Worm (Caenorhabditis elegans) whole organism, L3 larva: Measurements from ENCODE around the gene lgc-8.

ENCODE experiments used
- R02D3.7 ChIP-seq: fragments of 150-350 bp; optimal IDR thresholded peaks from 2 replicates; lab custom pipeline; 2014; ENCODE audit warnings: missing biosample characterization, missing genetic modification characterization
- ama-1 ChIP-seq: fragments of 150-350 bp; optimal IDR thresholded peaks from 2 replicates; lab custom pipeline; 2018
- ceh-16 ChIP-seq: sonication (generic microtip); optimal IDR thresholded peaks from 2 replicates; lab custom pipeline; 2017; ENCODE audit warnings: missing biosample characterization, missing genetic modification characterization
- ceh-28 ChIP-seq: fragments of 150-350 bp; optimal IDR thresholded peaks from 2 replicates; lab custom pipeline; 2014; ENCODE audit warnings: missing biosample characterization, missing genetic modification reagents, missing genetic modification characterization
- ceh-9 ChIP-seq: sonication (generic microtip); optimal IDR thresholded peaks from 2 replicates; lab custom pipeline; 2018; ENCODE audit warnings: missing biosample characterization, missing genetic modification characterization
- daf-12 ChIP-seq: fragments of 150-350 bp; optimal IDR thresholded peaks from 2 replicates; lab custom pipeline; 2014; ENCODE audit warnings: missing biosample characterization, missing genetic modification reagents, missing genetic modification characterization
- egl-27 ChIP-seq: sonication (generic microtip); optimal IDR thresholded peaks from 4 replicates; lab custom pipeline; 2017; ENCODE audit warnings: missing biosample characterization, missing genetic modification reagents, missing genetic modification characterization
- egl-5 ChIP-seq: fragments of 150-350 bp; optimal IDR thresholded peaks from 2 replicates; lab custom pipeline; 2017; ENCODE audit warnings: missing biosample characterization, missing genetic modification reagents, missing genetic modification characterization, inconsistent platforms
- elt-1 ChIP-seq: fragments of 150-350 bp; optimal IDR thresholded peaks from 2 replicates; lab custom pipeline; 2014; ENCODE audit warnings: missing biosample characterization, missing genetic modification characterization
- elt-2 ChIP-seq: sonication (generic microtip); optimal IDR thresholded peaks from 2 replicates; lab custom pipeline; 2016; ENCODE audit warnings: missing genetic modification reagents, mild to moderate bottlenecking, missing genetic modification characterization, missing compliant biosample characterization
- elt-3 ChIP-seq, 3 experiments: fragments of 150-350 bp in 1 of 3; sonication (generic microtip) in 2 of 3; optimal IDR thresholded peaks; 2 replicates in 2 of 3; 4 replicates in 1 of 3; lab custom pipeline; 2014 to 2017; ENCODE audit warnings: missing biosample characterization in 3 of 3, missing genetic modification characterization in 3 of 3
- fkh-10 ChIP-seq: sonication (generic microtip); optimal IDR thresholded peaks from 2 replicates; lab custom pipeline; 2017; ENCODE audit warnings: missing biosample characterization, missing genetic modification reagents, missing genetic modification characterization
- fkh-2 ChIP-seq: fragments of 150-350 bp; optimal IDR thresholded peaks from 2 replicates; lab custom pipeline; 2014; ENCODE audit warnings: missing biosample characterization, missing genetic modification reagents, missing genetic modification characterization
- fos-1 ChIP-seq: fragments of 150-350 bp; optimal IDR thresholded peaks from 2 replicates; lab custom pipeline; 2014; ENCODE audit warnings: missing biosample characterization, missing genetic modification characterization
- hmg-11 ChIP-seq: sonication (generic microtip); optimal IDR thresholded peaks from 2 replicates; lab custom pipeline; 2016; ENCODE audit warnings: missing genetic modification characterization, missing compliant biosample characterization
- lin-15B ChIP-seq: fragments of 150-350 bp; optimal IDR thresholded peaks from 2 replicates; lab custom pipeline; 2014; ENCODE audit warnings: missing biosample characterization, missing genetic modification characterization
- lin-39 ChIP-seq: fragments of 150-350 bp; optimal IDR thresholded peaks from 2 replicates; lab custom pipeline; 2018; ENCODE audit warnings: missing biosample characterization, missing genetic modification reagents, missing genetic modification characterization
- lsy-12 ChIP-seq: sonication (generic microtip); optimal IDR thresholded peaks from 2 replicates; lab custom pipeline; 2016; ENCODE audit warnings: mild to moderate bottlenecking, missing genetic modification characterization, missing compliant biosample characterization
- mdl-1 ChIP-seq: fragments of 150-350 bp; optimal IDR thresholded peaks from 2 replicates; lab custom pipeline; 2014; ENCODE audit warnings: missing biosample characterization, missing genetic modification characterization
- mml-1 ChIP-seq: fragments of 150-350 bp; sonication (generic microtip); optimal IDR thresholded peaks from 3 replicates; lab custom pipeline; 2014; ENCODE audit warnings: missing biosample characterization, missing genetic modification characterization
- nfya-1 ChIP-seq: sonication (generic microtip); optimal IDR thresholded peaks from 2 replicates; lab custom pipeline; 2017; ENCODE audit warnings: missing genetic modification characterization, mild to moderate bottlenecking, missing compliant biosample characterization, antibody characterized with exemption, moderate library complexity; ENCODE audit not compliant: insufficient read depth
- nhr-11 ChIP-seq: fragments of 150-350 bp; optimal IDR thresholded peaks from 2 replicates; lab custom pipeline; 2014; ENCODE audit warnings: missing biosample characterization, missing genetic modification characterization
- nhr-23 ChIP-seq: fragments of 150-350 bp; optimal IDR thresholded peaks from 2 replicates; lab custom pipeline; 2014; ENCODE audit warnings: missing biosample characterization, missing genetic modification reagents, missing genetic modification characterization
- nhr-237 ChIP-seq: fragments of 150-350 bp; optimal IDR thresholded peaks from 2 replicates; lab custom pipeline; 2014; ENCODE audit warnings: missing biosample characterization, missing genetic modification characterization
- nhr-25 ChIP-seq: sonication (generic microtip); optimal IDR thresholded peaks from 2 replicates; lab custom pipeline; 2017; ENCODE audit warnings: missing biosample characterization, missing genetic modification characterization
- nhr-43 ChIP-seq: sonication (generic microtip); optimal IDR thresholded peaks from 2 replicates; lab custom pipeline; 2016; ENCODE audit warnings: mild to moderate bottlenecking, missing genetic modification characterization, missing compliant biosample characterization; ENCODE audit not compliant: poor library complexity, severe bottlenecking
- nhr-76 ChIP-seq: fragments of 150-350 bp; sonication (generic microtip); optimal IDR thresholded peaks from 5 replicates; lab custom pipeline; 2014; ENCODE audit warnings: missing biosample characterization, missing genetic modification characterization
- pha-4 ChIP-seq: fragments of 150-350 bp; optimal IDR thresholded peaks from 2 replicates; lab custom pipeline; 2014; ENCODE audit warnings: missing biosample characterization, missing genetic modification reagents, missing genetic modification characterization
- pqm-1 ChIP-seq: fragments of 150-350 bp; optimal IDR thresholded peaks from 2 replicates; lab custom pipeline; 2017; ENCODE audit warnings: missing biosample characterization, missing genetic modification characterization, inconsistent platforms
- sea-2 ChIP-seq: fragments of 150-350 bp; sonication (generic microtip); optimal IDR thresholded peaks from 4 replicates; lab custom pipeline; 2014; ENCODE audit warnings: missing biosample characterization, missing genetic modification reagents, missing genetic modification characterization
- skn-1 ChIP-seq: fragments of 150-350 bp; optimal IDR thresholded peaks from 2 replicates; lab custom pipeline; 2014; ENCODE audit warnings: missing biosample characterization, missing genetic modification characterization
- snpc-4 ChIP-seq: fragments of 150-350 bp; optimal IDR thresholded peaks from 2 replicates; lab custom pipeline; 2014; ENCODE audit warnings: missing biosample characterization, missing genetic modification characterization
- unc-39 ChIP-seq: sonication (generic microtip); optimal IDR thresholded peaks from 4 replicates; lab custom pipeline; 2017; ENCODE audit warnings: missing biosample characterization, missing genetic modification characterization
- unc-62 ChIP-seq: fragments of 150-350 bp; sonication (generic microtip); optimal IDR thresholded peaks from 4 replicates; lab custom pipeline; 2014; ENCODE audit warnings: missing biosample characterization, missing genetic modification reagents, missing genetic modification characterization
- ztf-11 ChIP-seq: fragments of 150-350 bp; optimal IDR thresholded peaks from 2 replicates; lab custom pipeline; 2014; ENCODE audit warnings: missing biosample characterization, missing genetic modification characterization
- ztf-4 ChIP-seq: fragments of 150-350 bp; optimal IDR thresholded peaks from 2 replicates; lab custom pipeline; 2014; ENCODE audit warnings: missing biosample characterization, missing genetic modification characterization

lgc-8 gene

ce11 chrIV:14760845-14761244 lies 45.2 kb downstream of the lgc-8 start, which contains the start of gene ptp-5.2:
ptp-5.2 (minus strand) TSS chrIV:14760945.
- TF ChIP-seq ztf-11, result no peak
- no peak for TF ChIP-seq mdl-1 (tag; lab: Kevin White, UChicago)
- no peak for TF ChIP-seq egl-27 (tag; lab: Kevin White, UChicago)

ce11 chrIV:14763348-14763747 lies 47.7 kb downstream of the lgc-8 start:
- peak; percentile 32 for TF ChIP-seq elt-1 (tag; lab: Kevin White, UChicago)
- peak; percentile 4 for TF ChIP-seq pqm-1 (tag; lab: Kevin White, UChicago)
- peak; percentile 26 for TF ChIP-seq elt-2 (tag; lab: Kevin White, UChicago)
- peak; percentile 28 for TF ChIP-seq nhr-23 (tag; lab: Kevin White, UChicago)
- TF ChIP-seq ceh-28 (tag; lab: Kevin White, UChicago), result peak; percentile 8
- TF ChIP-seq hmg-11 (tag; lab: Kevin White, UChicago), result peak; percentile 54
- peak; percentile 34 for TF ChIP-seq ama-1
- TF ChIP-seq lin-39 (tag; lab: Kevin White, UChicago), result peak; percentile 56
- TF ChIP-seq lin-15B (tag; lab: Kevin White, UChicago), result peak; percentile 50
- TF ChIP-seq snpc-4, result peak; percentile 31
- peak; percentile 28 for TF ChIP-seq mdl-1 (tag; lab: Kevin White, UChicago)
- TF ChIP-seq nfya-1 (tag; lab: Kevin White, UChicago), result peak; percentile 69

DNA sequence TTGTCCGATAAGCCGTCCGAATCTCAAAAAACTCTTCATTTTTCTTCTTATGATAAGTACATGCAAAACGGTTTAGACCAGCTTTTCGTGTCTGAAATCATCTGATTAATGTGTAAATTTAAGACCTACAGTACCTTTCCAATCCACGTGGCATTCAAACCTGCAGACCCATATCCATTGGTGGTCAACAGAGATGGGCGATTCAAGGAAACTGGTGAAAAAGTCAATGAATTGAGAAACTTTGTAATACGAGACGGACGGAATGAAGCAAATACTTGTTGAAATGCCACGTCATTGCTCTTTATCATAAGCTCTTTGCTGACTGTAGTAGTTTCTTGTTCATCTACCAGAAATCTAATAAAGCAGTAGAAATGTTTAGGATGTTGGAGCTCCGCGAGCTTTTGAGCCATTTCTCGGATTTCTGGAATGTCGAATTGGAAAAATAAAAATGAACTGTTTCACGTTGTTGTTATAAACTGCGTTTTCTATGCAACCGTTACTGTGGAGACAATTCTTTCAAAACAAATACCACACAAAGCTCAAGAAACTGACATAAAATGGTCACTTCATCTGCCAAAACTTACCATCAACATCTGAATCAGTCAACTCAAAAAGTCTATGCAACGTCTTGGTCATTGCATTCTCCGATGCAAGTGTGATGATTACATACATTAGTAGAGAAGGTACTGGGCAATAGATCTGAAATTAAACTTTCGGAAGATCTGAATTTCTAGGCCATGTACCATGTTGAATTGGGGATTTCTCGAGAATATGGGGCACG lies 48.5 kb downstream of the lgc-8 start:
- TF ChIP-seq elt-1 (tag; lab: Kevin White, UChicago), result no peak
- TF ChIP-seq fos-1, result no peak
- peak; percentile 68 for TF ChIP-seq ama-1

- TF ChIP-seq nhr-43 (tag; lab: Kevin White, UChicago) (peak; percentile 29), skn-1 (tag; lab: Kevin White, UChicago) (no peak), snpc-4 (peak; percentile 82)
- TF ChIP-seq, all 47 proteins: peak for 2
These were observed 49.1 kb downstream of the lgc-8 start for ce11 chrIV:14764719-14765173.

DNA sequence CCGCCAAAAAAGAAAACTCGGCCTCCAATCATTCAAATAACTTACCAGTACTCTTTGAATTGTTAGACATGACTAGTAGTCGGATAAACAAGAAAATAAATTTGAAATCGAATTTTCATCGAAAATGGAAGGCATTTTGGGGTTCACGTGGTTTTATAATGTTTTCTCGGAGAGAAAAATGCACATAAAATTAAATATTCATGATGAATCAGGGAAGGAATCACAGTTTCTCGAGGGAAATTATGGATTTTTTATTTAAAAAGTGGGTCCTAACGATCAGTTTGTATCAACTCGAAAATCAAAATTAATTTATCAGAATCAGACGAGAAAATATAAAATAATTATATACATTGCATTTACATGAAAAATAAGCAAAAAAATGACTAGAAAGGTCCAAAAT lies 49.7 kb downstream of the lgc-8 start, which contains the start of gene Y57G11C.5:
Gene Y57G11C.5, minus strand, starts transcription at position 101 of the 400 bp plus-strand sequence.
- TF ChIP-seq sea-2 (GFP tag; lab: Kevin White, UChicago) (no peak), fkh-2 (no peak), ztf-4 (no peak), nhr-237 (tag; lab: Kevin White, UChicago) (no peak), ceh-28 (tag; lab: Kevin White, UChicago) (no peak), mdl-1 (tag; lab: Kevin White, UChicago) (no peak), elt-2 (tag; lab: Kevin White, UChicago) (no peak), egl-5 (tag; lab: Kevin White, UChicago) (no peak), nhr-25 (tag; lab: Kevin White, UChicago) (no peak)

DNA sequence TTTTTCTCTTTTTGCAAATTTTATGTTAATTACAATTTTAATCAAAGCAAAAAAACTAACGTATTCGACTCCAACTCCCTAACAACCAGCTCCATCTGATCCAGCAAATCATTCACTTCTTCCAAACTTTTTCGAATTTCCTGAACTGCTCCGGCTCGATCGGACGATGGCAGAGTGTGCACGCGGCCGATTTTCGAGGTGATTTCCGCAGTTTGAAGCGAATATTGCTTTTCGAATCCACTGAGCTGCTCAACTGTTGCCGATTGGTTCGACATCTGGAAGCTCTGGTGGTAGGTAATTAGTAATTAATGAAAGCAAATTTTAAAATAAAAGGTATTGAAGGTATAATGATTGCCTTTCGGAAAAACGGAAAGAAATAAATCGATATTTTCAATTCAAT lies 50.8 kb downstream of the lgc-8 start, which contains the start of gene vti-1:
Gene vti-1, minus strand, starts transcription at position 284 of the 400 bp plus-strand sequence.
- no peak for TF ChIP-seq fkh-10 (GFP tag; lab: Kevin White, UChicago)
- peak; percentile 7 for TF ChIP-seq ama-1
- TF ChIP-seq, all 47 proteins: peak for 1

DNA sequence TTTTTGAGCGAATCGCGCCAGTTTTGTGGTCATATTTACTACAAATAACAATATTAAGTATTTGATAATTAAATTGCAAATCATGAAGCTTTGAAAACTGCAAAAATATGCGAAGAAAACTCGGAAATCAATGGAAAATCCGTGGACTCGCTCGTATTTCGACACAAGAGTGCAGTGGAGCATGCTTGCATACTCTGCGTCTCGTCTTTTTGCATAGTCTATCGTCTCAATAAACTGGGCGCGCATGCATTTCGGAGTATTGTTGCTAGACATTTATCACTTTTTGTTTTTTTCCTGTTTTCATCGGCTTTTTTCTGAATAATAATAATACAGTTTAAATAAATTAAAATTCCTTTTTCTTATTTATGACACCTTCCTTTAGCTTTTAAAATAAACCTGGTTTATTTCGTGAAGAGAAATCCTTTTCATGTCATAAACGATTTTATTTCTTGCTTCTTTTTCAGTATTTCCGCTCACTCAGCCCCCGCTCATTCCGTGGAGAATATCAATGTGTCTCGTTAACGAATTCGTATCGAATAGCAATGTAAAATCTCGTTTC lies 52.2 kb downstream of the lgc-8 start, which contains the start of the genes mrps-7 and Y57G11C.3:
Gene mrps-7, minus strand, starts transcription at position 38 of the 559 bp plus-strand sequence.
Gene Y57G11C.3, plus strand, starts transcription at position 509 of the 559 bp plus-strand sequence.
- TF ChIP-seq snpc-4 (peak; percentile 84), ama-1 (peak; percentile 64), ceh-16 (tag; lab: Kevin White, UChicago) (no peak), pha-4 (tag; lab: Kevin White, UChicago) (peak; percentile 96), unc-39 (tag; lab: Kevin White, UChicago) (no peak), pqm-1 (tag; lab: Kevin White, UChicago) (peak; percentile 88), egl-27 (tag; lab: Kevin White, UChicago) (peak; percentile 15), nhr-237 (tag; lab: Kevin White, UChicago) (no peak), lsy-12 (tag; lab: Kevin White, UChicago) (peak; percentile 82), nfya-1 (tag; lab: Kevin White, UChicago) (peak; percentile 94), nhr-25 (tag; lab: Kevin White, UChicago) (peak; percentile 93), unc-62 (peak; percentile 62), elt-3 (tag; optimal IDR thresholded peaks at IDR 0.05; lab: Kevin White, UChicago) (no peak), lin-15B (tag; lab: Kevin White, UChicago) (peak; percentile 98), nhr-11 (peak; percentile 68), nhr-76 (tag; lab: Kevin White, UChicago) (no peak), egl-5 (tag; lab: Kevin White, UChicago) (peak; percentile 95), daf-12 (tag; lab: Kevin White, UChicago) (no peak), R02D3.7 (tag; lab: Kevin White, UChicago) (peak; percentile 98), mml-1 (tag; lab: Kevin White, UChicago) (no peak), ceh-9 (tag; lab: Kevin White, UChicago) (no peak), fkh-10 (GFP tag; lab: Kevin White, UChicago) (peak; percentile 45), ceh-28 (tag; lab: Kevin White, UChicago) (peak; percentile 80)
